Worm (Caenorhabditis elegans): ENCODE data around the gene fbxa-63.

ce11 chrIII:1207852-1208251 is 35.5 kb upstream of the fbxa-63 start, which contains the start of gene orc-3:
- TF ChIP-seq ceh-2 (tag; optimal IDR thresholded peaks at IDR 0.05) (no peak), ets-4 (tag; optimal IDR thresholded peaks at IDR 0.05) (no peak), unc-86 (tag; optimal IDR thresholded peaks at IDR 0.05) (no peak), odd-2 (tag; optimal IDR thresholded peaks at IDR 0.05) (no peak), fkh-6 (tag; optimal IDR thresholded peaks at IDR 0.05) (no peak), eyg-1 (tag; optimal IDR thresholded peaks at IDR 0.05) (no peak), npax-4 (tag; optimal IDR thresholded peaks at IDR 0.05) (no peak), dve-1 (tag; optimal IDR thresholded peaks at IDR 0.05) (no peak), ceh-6 (GFP tag; optimal IDR thresholded peaks at IDR 0.05) (no peak), ceh-14 (tag; optimal IDR thresholded peaks at IDR 0.05) (no peak), madf-2 (tag; optimal IDR thresholded peaks at IDR 0.05) (no peak)
